Worm (Caenorhabditis elegans) whole organism, early embryonic: ENCODE results near the gene nspc-19.

Source experiments
- B0310.2 ChIP-seq: sonication (generic microtip); optimal IDR thresholded peaks from 2 replicates; lab custom pipeline; 2016; ENCODE audit warnings: mild to moderate bottlenecking, missing genetic modification characterization, missing compliant biosample characterization
- ama-1 ChIP-seq: fragments of 150-350 bp; optimal IDR thresholded peaks from 2 replicates; lab custom pipeline; 2014
- tbx-11 ChIP-seq: fragments of 200-800 bp; sonication (Bioruptor generic); IDR thresholded peaks from 2 replicates; pipeline ENCODE4 v1.3.6; 2022; ENCODE audit warnings: missing genetic modification characterization, missing compliant biosample characterization
- tbx-37 ChIP-seq: fragments of 200-800 bp; sonication (Bioruptor generic); conservative IDR thresholded peaks from 2 replicates; pipeline ENCODE4 v1.3.6; 2022; ENCODE audit warnings: missing genetic modification reagents, missing genetic modification characterization, missing compliant biosample characterization

DNA sequence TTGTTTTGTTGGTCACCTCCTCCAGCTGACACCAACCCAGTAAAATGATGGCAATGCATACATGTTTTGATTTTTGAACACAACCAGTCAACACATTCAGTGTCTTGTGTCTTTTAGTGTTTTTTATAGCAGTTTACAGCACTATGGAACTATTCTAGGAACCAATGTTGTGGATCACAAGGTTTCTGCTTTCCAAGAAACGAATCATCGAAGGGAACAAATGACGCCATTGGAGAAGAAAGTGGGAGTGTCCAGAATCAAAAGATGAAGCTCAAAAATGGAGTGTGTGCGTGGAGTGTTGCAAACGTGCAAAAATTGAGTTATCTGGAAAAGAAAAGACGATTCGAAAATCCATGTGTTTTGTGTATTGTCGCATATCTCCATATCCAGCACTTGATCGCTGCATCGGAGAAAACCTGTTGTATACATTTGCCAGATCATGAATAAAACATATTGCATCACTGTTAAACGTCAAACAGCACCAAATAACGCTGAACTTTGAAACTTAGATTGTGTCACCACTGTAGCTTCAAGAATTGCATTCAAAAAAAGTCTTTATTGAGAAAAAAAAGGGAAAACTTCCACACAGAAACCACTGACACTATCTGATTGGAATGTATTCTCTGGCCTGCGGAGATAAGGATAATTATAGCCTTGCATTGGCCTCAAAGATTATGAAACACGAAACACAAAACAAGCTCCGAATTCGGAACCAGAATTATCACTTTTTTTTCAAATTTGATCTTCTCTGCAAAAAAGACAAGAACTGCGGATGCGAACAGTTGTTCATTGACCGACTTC, 34.0 kb downstream of the nspc-19 start:
- TF ChIP-seq ama-1 (lab: Kevin White, UChicago) (no peak), tbx-37 (GFP tag; lab: Robert Waterston, UW) (no peak), B0310.2 (tag; lab: Kevin White, UChicago) (no peak), tbx-11 (no peak)
